Worm (Caenorhabditis elegans): ENCODE measurements around the gene prp-39.
A peak's percentile ranks its signal among the peaks of the same experiment; 100 is the strongest.

Gene prp-39

DNA sequence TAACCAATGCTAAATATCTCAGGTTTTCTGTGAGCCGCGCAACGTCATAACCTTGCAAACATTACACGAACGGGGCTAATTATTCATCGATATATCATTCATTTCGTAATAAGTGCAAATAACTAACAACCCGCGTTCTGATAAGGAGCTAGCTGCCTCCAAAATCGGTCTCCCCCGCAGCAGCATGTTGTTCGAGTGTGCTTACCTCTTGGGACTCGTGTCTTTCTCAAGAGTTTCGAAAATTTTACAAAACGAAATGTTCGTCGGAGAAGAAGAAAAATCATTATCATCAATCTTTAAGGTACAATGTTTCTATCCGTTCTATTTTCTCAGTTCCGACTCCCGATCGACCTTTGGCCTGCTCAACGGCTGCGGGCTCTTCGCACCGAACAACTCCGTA lies 4.5 kb downstream of the prp-39 start:
- TF ChIP-seq mec-3 (tag; optimal IDR thresholded peaks at IDR 0.05; ENCODE audit: borderline replicate concordance) (no peak), ceh-45 (GFP tag; IDR thresholded peaks at IDR 0.05) (no peak), ceh-19 (GFP tag; optimal IDR thresholded peaks at IDR 0.05) (no peak), unc-3 (GFP tag; conservative IDR thresholded peaks at IDR 0.05) (no peak), unc-3 (tag; optimal IDR thresholded peaks at IDR 0.05) (no peak), pha-2 (tag; optimal IDR thresholded peaks at IDR 0.05) (peak; percentile 3), eyg-1 (tag; optimal IDR thresholded peaks at IDR 0.05) (no peak), ama-1 (optimal IDR thresholded peaks at IDR 0.05) (no peak), pha-4 (tag; optimal IDR thresholded peaks at IDR 0.05) (no peak), unc-55 (GFP tag; optimal IDR thresholded peaks at IDR 0.05) (no peak), elt-2 (tag; optimal IDR thresholded peaks at IDR 0.05) (peak; percentile 4)

DNA sequence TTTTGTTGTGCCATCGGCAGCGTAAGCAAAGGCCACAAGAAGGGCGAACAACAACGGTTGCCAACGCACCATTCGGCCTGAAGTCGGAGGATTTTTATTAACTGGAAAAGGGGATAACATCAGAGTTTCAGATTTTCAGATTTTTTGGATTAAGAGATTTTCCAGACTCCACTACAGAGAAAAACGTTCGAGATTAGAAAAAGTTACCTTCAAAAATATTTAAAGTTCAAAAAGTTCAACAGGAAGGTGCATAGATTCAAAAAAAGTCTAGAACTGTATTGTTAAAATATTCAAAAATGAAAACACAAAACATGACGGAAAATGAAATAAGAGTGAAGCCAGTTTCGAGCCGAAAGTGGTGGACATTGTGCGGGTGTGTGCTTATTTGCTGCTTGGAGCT lies 6.4 kb downstream of the prp-39 start, which contains the start of gene pqn-13:
Gene pqn-13 (minus strand): TSS at position 101 of the 400 bp plus-strand sequence.
- no peak for TF ChIP-seq F13H6.1 (tag; optimal IDR thresholded peaks at IDR 0.05)
- no peak for TF ChIP-seq lim-6 (tag; optimal IDR thresholded peaks at IDR 0.05)
- no peak for TF ChIP-seq unc-55 (GFP tag; optimal IDR thresholded peaks at IDR 0.05)
- TF ChIP-seq unc-86 (tag; optimal IDR thresholded peaks at IDR 0.05): no peak
- TF ChIP-seq ceh-22 (tag; optimal IDR thresholded peaks at IDR 0.05): no peak
- TF ChIP-seq dmd-4 (tag; optimal IDR thresholded peaks at IDR 0.05; ENCODE audit: borderline replicate concordance): no peak
- TF ChIP-seq sox-4 (tag; optimal IDR thresholded peaks at IDR 0.05): no peak
- TF ChIP-seq fkh-10 (GFP tag; optimal IDR thresholded peaks at IDR 0.05): no peak
- no peak for TF ChIP-seq ceh-30 (tag; optimal IDR thresholded peaks at IDR 0.05)
- no peak for TF ChIP-seq ama-1 (optimal IDR thresholded peaks at IDR 0.05)
- no peak for TF ChIP-seq che-1 (tag; optimal IDR thresholded peaks at IDR 0.05)
- TF ChIP-seq ceh-24 (tag; optimal IDR thresholded peaks at IDR 0.05): no peak
- TF ChIP-seq ceh-19 (GFP tag; optimal IDR thresholded peaks at IDR 0.05): no peak

DNA sequence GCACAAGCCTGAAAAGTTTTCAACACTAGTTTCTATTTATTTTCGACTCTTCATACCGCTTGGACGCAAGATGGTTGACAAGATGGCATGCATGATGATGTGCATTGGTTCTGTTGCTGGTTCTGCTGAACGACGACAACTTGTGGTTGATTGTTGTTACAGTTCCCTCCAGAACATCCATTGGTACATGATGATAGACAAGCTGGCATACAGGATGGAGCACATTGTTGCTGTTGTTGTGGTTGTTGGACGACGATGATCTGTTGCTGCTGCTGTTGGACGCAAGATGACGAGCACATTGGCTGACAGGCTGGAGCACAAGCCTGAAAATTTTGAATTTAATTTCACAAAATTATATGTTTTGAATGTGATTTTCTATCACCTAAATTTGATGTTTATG lies 10.2 kb downstream of the prp-39 start:
- no peak for TF ChIP-seq ceh-14 (tag; optimal IDR thresholded peaks at IDR 0.05)
- TF ChIP-seq ttx-3 (tag; optimal IDR thresholded peaks at IDR 0.05): no peak
- TF ChIP-seq Y22D7AL.16 (tag; optimal IDR thresholded peaks at IDR 0.05): no peak
- TF ChIP-seq ceh-24 (tag; optimal IDR thresholded peaks at IDR 0.05): no peak
- no peak for TF ChIP-seq elt-4 (tag; optimal IDR thresholded peaks at IDR 0.05)
- no peak for TF ChIP-seq pha-4 (tag; optimal IDR thresholded peaks at IDR 0.05)
- TF ChIP-seq T23F11.4 (GFP tag; optimal IDR thresholded peaks at IDR 0.05): no peak
- TF ChIP-seq ceh-6 (GFP tag; optimal IDR thresholded peaks at IDR 0.05): no peak
- TF ChIP-seq che-1 (tag; optimal IDR thresholded peaks at IDR 0.05): no peak
- no peak for TF ChIP-seq hlh-13 (GFP tag; optimal IDR thresholded peaks at IDR 0.05)

DNA sequence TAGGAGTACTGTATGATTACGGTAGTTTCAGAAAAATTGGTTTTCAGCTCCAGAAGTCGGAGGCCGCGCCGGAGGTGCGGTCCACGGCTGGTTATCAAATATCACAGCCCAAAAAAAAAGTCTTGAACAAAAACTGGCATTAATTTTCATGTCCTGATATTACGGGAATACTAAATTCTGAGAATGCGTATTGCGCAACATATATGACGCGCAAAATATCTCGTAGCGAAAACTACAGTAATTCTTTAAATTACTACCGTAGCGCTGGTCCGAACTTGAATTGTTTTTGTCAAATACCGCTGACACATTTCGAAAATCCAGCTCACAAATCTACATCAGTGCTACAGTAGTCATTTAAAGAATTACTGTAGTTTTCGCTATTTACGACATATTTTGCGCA lies 13.5 kb downstream of the prp-39 start:
- TF ChIP-seq ceh-22 (tag; optimal IDR thresholded peaks at IDR 0.05) (no peak), pat-9 (tag; optimal IDR thresholded peaks at IDR 0.05) (no peak), ceh-31 (tag; optimal IDR thresholded peaks at IDR 0.05) (no peak), ceh-48 (tag; optimal IDR thresholded peaks at IDR 0.05) (no peak), T23F11.4 (GFP tag; optimal IDR thresholded peaks at IDR 0.05) (no peak), ceh-2 (tag; optimal IDR thresholded peaks at IDR 0.05) (no peak), fkh-10 (GFP tag; optimal IDR thresholded peaks at IDR 0.05) (no peak), pha-4 (tag; optimal IDR thresholded peaks at IDR 0.05) (no peak), rnt-1 (tag; optimal IDR thresholded peaks at IDR 0.05) (no peak), odd-2 (tag; optimal IDR thresholded peaks at IDR 0.05) (no peak), hlh-8 (tag; optimal IDR thresholded peaks at IDR 0.05) (no peak), lin-11 (tag; optimal IDR thresholded peaks at IDR 0.05) (no peak), fax-1 (tag; optimal IDR thresholded peaks at IDR 0.05) (no peak), tbx-7 (tag; optimal IDR thresholded peaks at IDR 0.05) (no peak), nhr-232 (tag; optimal IDR thresholded peaks at IDR 0.05) (no peak), ama-1 (optimal IDR thresholded peaks at IDR 0.05) (no peak), elt-2 (tag; optimal IDR thresholded peaks at IDR 0.05) (no peak), pha-2 (tag; optimal IDR thresholded peaks at IDR 0.05) (no peak), ceh-45 (GFP tag; IDR thresholded peaks at IDR 0.05) (no peak)
